Worm (Caenorhabditis elegans) whole organism, L2 larva: ENCODE results near the gene lpr-7.

Experiments
- C34F6.9 ChIP-seq: fragments of 150-350 bp; optimal IDR thresholded peaks from 2 replicates; lab custom pipeline; 2014; ENCODE audit warnings: missing biosample characterization, missing genetic modification characterization
- F13H6.1 ChIP-seq: sonication (generic microtip); optimal IDR thresholded peaks from 2 replicates; lab custom pipeline; 2016; ENCODE audit warnings: missing genetic modification characterization, missing compliant biosample characterization
- alr-1 ChIP-seq: fragments of 150-350 bp; optimal IDR thresholded peaks from 2 replicates; lab custom pipeline; 2014; ENCODE audit warnings: missing biosample characterization, missing genetic modification characterization
- aly-2 ChIP-seq: fragments of 150-350 bp; optimal IDR thresholded peaks from 2 replicates; lab custom pipeline; 2014; ENCODE audit warnings: missing biosample characterization, missing genetic modification characterization
- blmp-1 ChIP-seq: sonication (generic microtip); optimal IDR thresholded peaks from 2 replicates; lab custom pipeline; 2017; ENCODE audit warnings: missing genetic modification characterization, mild to moderate bottlenecking, missing compliant biosample characterization, antibody characterized with exemption, moderate library complexity; ENCODE audit not compliant: insufficient read depth
- ceh-82 ChIP-seq: fragments of 150-350 bp; optimal IDR thresholded peaks from 2 replicates; lab custom pipeline; 2014; ENCODE audit warnings: missing biosample characterization, missing genetic modification characterization
- dmd-4 ChIP-seq: sonication (generic microtip); optimal IDR thresholded peaks from 2 replicates; lab custom pipeline; 2017; ENCODE audit warnings: missing biosample characterization, missing genetic modification characterization
- egl-27 ChIP-seq: sonication (generic microtip); optimal IDR thresholded peaks from 3 replicates; lab custom pipeline; 2017; ENCODE audit warnings: missing biosample characterization, missing genetic modification reagents, missing genetic modification characterization
- elt-1 ChIP-seq: fragments of 150-350 bp; optimal IDR thresholded peaks from 2 replicates; lab custom pipeline; 2014; ENCODE audit warnings: missing biosample characterization, missing genetic modification characterization
- elt-3 ChIP-seq: sonication (generic microtip); optimal IDR thresholded peaks from 2 replicates; lab custom pipeline; 2017; ENCODE audit warnings: missing biosample characterization, missing genetic modification characterization
- fos-1 ChIP-seq: fragments of 150-350 bp; optimal IDR thresholded peaks from 2 replicates; lab custom pipeline; 2014; ENCODE audit warnings: missing biosample characterization, missing genetic modification characterization
- gmeb-1 ChIP-seq: fragments of 150-350 bp; optimal IDR thresholded peaks from 2 replicates; lab custom pipeline; 2014; ENCODE audit warnings: missing biosample characterization, missing genetic modification characterization
- lin-11 ChIP-seq: fragments of 150-350 bp; sonication (generic microtip); optimal IDR thresholded peaks from 2 replicates; lab custom pipeline; 2014; ENCODE audit warnings: missing biosample characterization, missing genetic modification characterization, inconsistent platforms, mixed read lengths
- lin-13 ChIP-seq: fragments of 150-350 bp; optimal IDR thresholded peaks from 2 replicates; lab custom pipeline; 2014; ENCODE audit warnings: missing biosample characterization, missing genetic modification reagents, missing genetic modification characterization
- lin-39 ChIP-seq: fragments of 150-350 bp; optimal IDR thresholded peaks from 2 replicates; lab custom pipeline; 2014; ENCODE audit warnings: missing biosample characterization, missing genetic modification reagents, missing genetic modification characterization
- mab-5 ChIP-seq: fragments of 150-350 bp; optimal IDR thresholded peaks from 2 replicates; lab custom pipeline; 2014; ENCODE audit warnings: missing biosample characterization, missing genetic modification characterization
- mdl-1 ChIP-seq, 2 experiments: fragments of 150-350 bp in 1 of 2; sonication (generic microtip) in 1 of 2; optimal IDR thresholded peaks; 2 replicates each; lab custom pipeline; 2017; ENCODE audit warnings: missing biosample characterization in 2 of 2, missing genetic modification characterization in 2 of 2
- nhr-129 ChIP-seq: fragments of 150-350 bp; optimal IDR thresholded peaks from 2 replicates; lab custom pipeline; 2014; ENCODE audit warnings: missing biosample characterization, missing genetic modification characterization
- nhr-21 ChIP-seq: fragments of 150-350 bp; optimal IDR thresholded peaks from 2 replicates; lab custom pipeline; 2014; ENCODE audit warnings: missing biosample characterization, missing genetic modification characterization
- nhr-23 ChIP-seq: fragments of 150-350 bp; optimal IDR thresholded peaks from 2 replicates; lab custom pipeline; 2014; ENCODE audit warnings: missing biosample characterization, missing genetic modification reagents, missing genetic modification characterization
- nhr-25 ChIP-seq: fragments of 150-350 bp; sonication (generic microtip); optimal IDR thresholded peaks from 3 replicates; lab custom pipeline; 2014; ENCODE audit warnings: missing biosample characterization, missing genetic modification characterization
- peb-1 ChIP-seq: fragments of 150-350 bp; optimal IDR thresholded peaks from 2 replicates; lab custom pipeline; 2014; ENCODE audit warnings: missing biosample characterization, missing genetic modification characterization
- sem-4 ChIP-seq: fragments of 150-350 bp; optimal IDR thresholded peaks from 2 replicates; lab custom pipeline; 2014; ENCODE audit warnings: missing biosample characterization, missing genetic modification reagents, missing genetic modification characterization
- sma-3 ChIP-seq: sonication (generic microtip); optimal IDR thresholded peaks from 2 replicates; lab custom pipeline; 2016; ENCODE audit warnings: missing genetic modification reagents, missing genetic modification characterization, missing compliant biosample characterization
- snpc-4 ChIP-seq: fragments of 150-350 bp; optimal IDR thresholded peaks from 2 replicates; lab custom pipeline; 2014; ENCODE audit warnings: missing biosample characterization, missing genetic modification characterization
- unc-39 ChIP-seq: fragments of 150-350 bp; optimal IDR thresholded peaks from 2 replicates; lab custom pipeline; 2014; ENCODE audit warnings: missing biosample characterization, missing genetic modification characterization
- unc-55 ChIP-seq: fragments of 150-350 bp; sonication (generic microtip); optimal IDR thresholded peaks from 3 replicates; lab custom pipeline; 2014; ENCODE audit warnings: missing biosample characterization, missing genetic modification reagents, missing genetic modification characterization
- ztf-11 ChIP-seq: sonication (generic microtip); optimal IDR thresholded peaks from 2 replicates; lab custom pipeline; 2017; ENCODE audit warnings: missing biosample characterization, missing genetic modification characterization
- ztf-4 ChIP-seq: fragments of 150-350 bp; optimal IDR thresholded peaks from 2 replicates; lab custom pipeline; 2014; ENCODE audit warnings: missing biosample characterization, missing genetic modification characterization

Gene lpr-7

DNA sequence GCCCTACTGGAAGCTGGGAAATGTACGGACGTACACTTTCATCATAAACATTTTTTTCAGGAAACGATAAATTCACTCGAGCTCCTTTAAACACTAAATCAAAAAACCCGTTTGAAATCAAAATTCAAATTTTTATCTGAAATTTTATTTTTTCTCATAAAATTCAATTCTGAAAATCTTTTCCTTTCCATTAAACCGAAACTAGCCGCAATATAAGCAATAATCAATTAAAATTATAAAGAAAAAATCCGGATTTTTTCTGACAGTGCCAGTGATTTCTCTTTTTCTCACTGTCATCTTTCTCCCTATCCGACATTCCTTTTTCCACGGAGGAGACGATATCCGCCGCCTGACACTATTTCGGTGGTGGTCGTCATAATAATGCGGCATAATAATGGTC, at the start of gene lpr-7:
Gene lpr-7, plus strand, starts transcription at position 301 of the 400 bp plus-strand sequence.
- TF ChIP-seq nhr-23 (tag; lab: Kevin White, UChicago) (no peak), mab-5 (tag; lab: Kevin White, UChicago) (no peak), mdl-1 (tag; optimal IDR thresholded peaks at IDR 0.05; lab: Kevin White, UChicago) (no peak), lin-39 (tag; lab: Kevin White, UChicago) (no peak)

DNA sequence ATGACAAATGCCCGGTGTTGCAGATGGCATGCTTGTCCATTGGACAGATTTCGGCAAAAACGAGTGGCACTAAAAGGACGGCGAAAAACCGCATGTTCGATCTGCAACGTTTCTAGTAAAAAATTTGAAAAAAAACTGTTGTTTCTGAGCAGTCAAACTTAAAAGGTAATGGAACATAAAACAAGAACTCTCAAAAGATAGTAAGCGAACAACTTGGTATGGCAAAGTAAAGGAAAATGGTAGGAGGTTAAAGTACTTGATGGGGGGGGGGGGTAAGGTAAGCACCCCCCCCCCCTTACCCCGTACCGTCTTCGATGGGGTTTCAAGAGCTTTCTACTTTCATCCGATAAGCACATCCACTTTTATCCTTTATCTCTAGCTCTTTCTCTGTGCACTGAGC, 47.6 kb upstream of the lpr-7 start, which contains the start of gene F13C5.5:
Gene F13C5.5, minus strand, starts transcription at position 101 of the 400 bp plus-strand sequence.
- peak; percentile 18 for TF ChIP-seq F13H6.1 (tag; lab: Kevin White, UChicago)
- TF ChIP-seq nhr-23 (tag; lab: Kevin White, UChicago), result no peak
- TF ChIP-seq, all 48 proteins: peak for 1

- TF ChIP-seq ceh-82 (tag; lab: Kevin White, UChicago) (no peak), alr-1 (tag; lab: Kevin White, UChicago) (no peak), dmd-4 (tag; lab: Kevin White, UChicago) (no peak), lin-11 (no peak), fos-1 (tag; lab: Kevin White, UChicago) (no peak), nhr-21 (no peak), nhr-23 (tag; lab: Kevin White, UChicago) (no peak), lin-39 (tag; lab: Kevin White, UChicago) (no peak), mdl-1 (tag; optimal IDR thresholded peaks at IDR 0.05; lab: Kevin White, UChicago) (no peak), peb-1 (no peak), blmp-1 (tag; lab: Kevin White, UChicago) (no peak)
These were observed 46.4 kb upstream of the lpr-7 start for ce11 chrX:609553-609952.

DNA sequence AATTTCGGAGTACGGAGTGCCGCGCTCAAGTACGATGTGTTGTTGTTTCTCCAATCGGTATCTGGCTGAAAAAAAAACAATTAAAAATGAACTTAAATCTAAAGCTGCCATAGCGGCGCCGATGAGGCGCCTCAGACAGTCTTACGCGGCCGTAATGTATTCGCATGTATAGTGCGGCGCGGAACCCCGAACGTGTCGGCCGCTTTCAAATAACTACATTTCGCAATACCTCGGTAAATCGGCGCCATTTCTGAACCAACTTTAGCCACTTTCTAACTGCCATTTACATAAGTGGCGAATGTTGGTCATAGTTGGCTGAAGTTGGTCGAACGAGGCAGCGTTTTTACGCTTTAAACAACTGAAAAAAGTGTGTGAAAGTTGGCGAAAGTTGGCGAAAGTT, 43.2 kb upstream of the lpr-7 start:
- TF ChIP-seq snpc-4 (tag; lab: Kevin White, UChicago) (peak; percentile 29), nhr-129 (tag; lab: Kevin White, UChicago) (no peak)

DNA sequence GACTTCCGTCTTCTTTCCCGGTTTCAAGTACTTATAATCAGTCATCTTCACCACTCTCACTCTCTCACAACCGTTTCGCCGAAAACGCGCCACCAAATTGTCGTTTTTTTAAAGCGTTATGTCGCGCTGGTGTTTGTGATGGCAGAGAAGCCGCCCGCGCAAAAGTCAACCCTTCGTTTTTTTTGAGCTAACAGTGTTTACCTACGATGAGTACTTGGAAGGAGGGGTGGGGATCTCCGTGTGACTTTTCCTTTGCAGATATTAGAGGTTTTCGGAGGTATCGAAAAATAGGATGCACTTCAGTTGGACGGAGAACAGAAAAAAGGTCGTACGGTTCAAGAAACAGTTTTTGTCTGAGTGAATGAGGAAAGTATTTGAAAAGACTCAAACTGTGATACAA, 38.3 kb upstream of the lpr-7 start:
- TF ChIP-seq F13H6.1 (tag; lab: Kevin White, UChicago) (peak; percentile 34), aly-2 (tag; lab: Kevin White, UChicago) (no peak), nhr-23 (tag; lab: Kevin White, UChicago) (no peak), nhr-25 (tag; lab: Kevin White, UChicago) (no peak)

- TF ChIP-seq lin-39 (tag; lab: Kevin White, UChicago), result no peak
- no peak for TF ChIP-seq sma-3 (GFP tag; lab: Kevin White, UChicago)
- no peak for TF ChIP-seq egl-27 (tag; lab: Kevin White, UChicago)
- no peak for TF ChIP-seq fos-1 (tag; lab: Kevin White, UChicago)
- TF ChIP-seq unc-55 (GFP tag; lab: Kevin White, UChicago), result no peak
- no peak for TF ChIP-seq gmeb-1 (tag; lab: Kevin White, UChicago)
- TF ChIP-seq nhr-129 (tag; lab: Kevin White, UChicago), result no peak
- no peak for TF ChIP-seq lin-13 (GFP tag; lab: Kevin White, UChicago)
- no peak for TF ChIP-seq ztf-11 (tag; lab: Kevin White, UChicago)
- TF ChIP-seq unc-39, result no peak
- TF ChIP-seq elt-1 (tag; lab: Kevin White, UChicago), result no peak
- TF ChIP-seq elt-3, result no peak
- no peak for TF ChIP-seq C34F6.9 (tag; lab: Kevin White, UChicago)
- TF ChIP-seq sem-4 (tag; lab: Kevin White, UChicago), result no peak
- TF ChIP-seq, all 48 proteins: peak for 0
These were observed 34.8 kb upstream of the lpr-7 start, which contains the start of gene unc-96 for ce11 chrX:621190-621589. Gene unc-96, minus strand, starts transcription at chrX:621290.

DNA sequence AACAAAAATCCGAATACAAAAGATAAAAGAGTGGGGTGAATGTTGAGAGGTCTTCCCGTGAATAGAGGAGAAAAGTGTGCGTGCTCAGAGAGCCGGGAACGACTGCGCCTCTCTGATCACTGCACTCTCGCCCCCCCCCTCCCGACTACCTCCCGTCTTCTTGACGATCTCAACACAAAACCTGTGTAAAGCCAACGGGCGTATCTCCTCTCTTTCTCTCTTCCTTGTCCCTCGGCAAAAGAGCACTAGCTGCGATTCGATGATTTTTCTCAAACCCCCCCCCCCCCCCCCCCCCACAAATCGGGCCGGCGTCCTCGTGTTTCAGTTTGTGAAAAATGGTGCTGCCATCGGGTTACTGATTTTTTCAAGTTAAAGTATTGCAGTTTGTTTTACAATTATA, 34.3 kb upstream of the lpr-7 start:
- TF ChIP-seq lin-39 (tag; lab: Kevin White, UChicago), result no peak
- TF ChIP-seq ztf-4 (tag; lab: Kevin White, UChicago), result no peak
- TF ChIP-seq unc-39, result no peak
